Fruit fly (Drosophila melanogaster) whole organism, prepupa: ENCODE results near the gene Dok.

ENCODE experiments used
- CG16779 ChIP-seq: fragments of 200-800 bp; sonication (Bioruptor generic); optimal IDR thresholded peaks from 3 replicates; lab custom pipeline; 2017; ENCODE audit warnings: missing biosample characterization, mild to moderate bottlenecking, missing genetic modification characterization
- Ets21C ChIP-seq: fragments of 200-800 bp; sonication (Bioruptor generic); optimal IDR thresholded peaks from 3 replicates; lab custom pipeline; 2016; ENCODE audit warnings: missing biosample characterization, missing genetic modification characterization
- esn ChIP-seq: fragments of 200-800 bp; sonication (Bioruptor generic); optimal IDR thresholded peaks from 2 replicates; lab custom pipeline; 2016; ENCODE audit warnings: missing biosample characterization, mild to moderate bottlenecking, missing genetic modification characterization, moderate library complexity
- fd59A ChIP-seq: fragments of 200-800 bp; sonication (Bioruptor generic); optimal IDR thresholded peaks from 2 replicates; lab custom pipeline; 2017; ENCODE audit warnings: missing biosample characterization, mild to moderate bottlenecking, missing genetic modification characterization, missing genetic modification reagents

DNA sequence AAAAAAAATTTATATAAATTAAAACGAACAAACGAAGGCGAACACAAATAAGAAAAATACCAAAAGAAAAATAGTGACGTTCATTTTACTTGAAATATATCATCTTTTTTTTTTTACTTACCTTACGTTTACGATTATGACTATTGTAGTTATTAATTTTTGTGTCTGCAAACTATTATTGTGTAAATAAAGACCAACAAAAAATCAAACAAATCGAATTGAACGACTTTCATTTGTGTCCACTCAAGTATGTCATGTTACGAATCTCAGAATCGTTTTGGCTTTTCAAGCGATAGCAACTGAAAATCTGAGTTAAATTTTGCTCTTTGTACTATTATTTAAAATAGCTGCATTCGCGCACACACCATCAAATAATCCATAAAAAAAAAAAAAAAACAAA lies 4.7 kb downstream of the Dok start, which contains the start of gene Acsf3:
- no peak for TF ChIP-seq fd59A
- no peak for TF ChIP-seq CG16779
- TF ChIP-seq esn: no peak
- no peak for TF ChIP-seq Ets21C (GFP tag; lab: Kevin White, UChicago)
